Worm (Caenorhabditis elegans) whole organism, L1 larva: ENCODE measurements around the gene Y54E2A.9.

Experiments
- blmp-1 ChIP-seq: fragments of 150-350 bp; optimal IDR thresholded peaks from 2 replicates; lab custom pipeline; 2014; ENCODE audit warnings: missing biosample characterization, missing genetic modification characterization
- fkh-10 ChIP-seq: sonication (generic microtip); optimal IDR thresholded peaks from 2 replicates; lab custom pipeline; 2017; ENCODE audit warnings: missing biosample characterization, missing genetic modification reagents, missing genetic modification characterization
- jun-1 ChIP-seq: fragments of 150-350 bp; optimal IDR thresholded peaks from 2 replicates; lab custom pipeline; 2014; ENCODE audit warnings: missing biosample characterization, missing genetic modification reagents, missing genetic modification characterization
- lin-39 ChIP-seq: fragments of 150-350 bp; optimal IDR thresholded peaks from 2 replicates; lab custom pipeline; 2014; ENCODE audit warnings: missing biosample characterization, missing genetic modification reagents, missing genetic modification characterization
- unc-130 ChIP-seq: fragments of 150-350 bp; optimal IDR thresholded peaks from 2 replicates; lab custom pipeline; 2017; ENCODE audit warnings: missing biosample characterization, missing genetic modification characterization, inconsistent platforms

ce11 chrII:14768804-14769203, 17.0 kb downstream of the Y54E2A.9 start:
- TF ChIP-seq jun-1 (no peak), blmp-1 (tag; lab: Kevin White, UChicago) (no peak), fkh-10 (GFP tag; lab: Kevin White, UChicago) (no peak), lin-39 (tag; lab: Kevin White, UChicago) (no peak), unc-130 (tag; lab: Kevin White, UChicago) (no peak)
